Fruit fly (Drosophila melanogaster) whole organism, wandering third instar larva: ENCODE data around the gene Cnx14D.
A peak's percentile ranks its signal among the peaks of the same experiment; 100 is the strongest.

Source experiments
- Abd-B ChIP-seq: fragments of >200 bp; optimal IDR thresholded peaks from 2 replicates; lab custom pipeline; 2017; ENCODE audit warnings: missing biosample characterization, missing genetic modification characterization
- CrebA ChIP-seq: fragments of 200-800 bp; sonication (Bioruptor generic); optimal IDR thresholded peaks from 2 replicates; lab custom pipeline; 2016; ENCODE audit warnings: missing biosample characterization, mild to moderate bottlenecking, missing genetic modification characterization, borderline replicate concordance
- Dfd ChIP-seq: fragments of >200 bp; optimal IDR thresholded peaks from 2 replicates; lab custom pipeline; 2017; ENCODE audit warnings: missing biosample characterization, missing genetic modification characterization
- Dif ChIP-seq: fragments of 200-275, 200-300 bp; sonication (Bioruptor generic); optimal IDR thresholded peaks from 2 replicates; lab custom pipeline; 2018; ENCODE audit warnings: missing biosample characterization, missing genetic modification characterization; ENCODE audit not compliant: partially characterized antibody
- GATAd ChIP-seq: sonication (Bioruptor generic); optimal IDR thresholded peaks from 2 replicates; lab custom pipeline; 2016; ENCODE audit warnings: missing biosample characterization, missing genetic modification characterization
- HLH106 ChIP-seq: fragments of 200-800 bp; optimal IDR thresholded peaks from 3 replicates; lab custom pipeline; 2019; ENCODE audit warnings: missing biosample characterization, mild to moderate bottlenecking, missing genetic modification characterization, moderate library complexity
- Hnf4 ChIP-seq: fragments of 200-800 bp; sonication (Bioruptor generic); optimal IDR thresholded peaks from 2 replicates; lab custom pipeline; 2016; ENCODE audit warnings: missing biosample characterization, mild to moderate bottlenecking, missing genetic modification characterization
- Hr78 ChIP-seq: fragments of >200 bp; optimal IDR thresholded peaks from 2 replicates; lab custom pipeline; 2017; ENCODE audit warnings: missing biosample characterization, missing genetic modification characterization
- Hr83 ChIP-seq: fragments of 200-300 bp; sonication (Bioruptor generic); optimal IDR thresholded peaks from 2 replicates; lab custom pipeline; 2016; ENCODE audit warnings: missing biosample characterization, mild to moderate bottlenecking, missing genetic modification characterization, moderate library complexity; ENCODE audit not compliant: poor library complexity, severe bottlenecking
- Jra ChIP-seq: sonication (Bioruptor generic); optimal IDR thresholded peaks from 2 replicates; lab custom pipeline; 2016; ENCODE audit warnings: missing biosample characterization, missing genetic modification characterization
- Mio ChIP-seq: sonication (Bioruptor generic); optimal IDR thresholded peaks from 2 replicates; lab custom pipeline; 2016; ENCODE audit warnings: missing biosample characterization, missing genetic modification characterization
- Myc ChIP-seq: fragments of >200 bp; optimal IDR thresholded peaks from 2 replicates; lab custom pipeline; 2017
- N ChIP-seq: fragments of >200 bp; optimal IDR thresholded peaks from 2 replicates; lab custom pipeline; 2018; ENCODE audit warnings: missing biosample characterization, missing external identifiers, missing genetic modification characterization
- OdsH ChIP-seq: fragments of 200-800 bp; sonication (Bioruptor generic); optimal IDR thresholded peaks from 2 replicates; lab custom pipeline; 2016; ENCODE audit warnings: missing biosample characterization, mild to moderate bottlenecking, missing genetic modification characterization
- Rel ChIP-seq, 2 experiments: fragments of 200-800 bp; sonication (Bioruptor generic) in 1 of 2; optimal IDR thresholded peaks; 2 replicates in 1 of 2; 3 replicates in 1 of 2; lab custom pipeline; 2016 to 2019; ENCODE audit warnings: mild to moderate bottlenecking in 2 of 2, missing biosample characterization in 2 of 2, missing genetic modification characterization in 2 of 2, moderate library complexity in 1 of 2
- Sp1 ChIP-seq: fragments of 200-800 bp; sonication (Bioruptor generic); optimal IDR thresholded peaks from 3 replicates; lab custom pipeline; 2019; ENCODE audit warnings: missing biosample characterization, mild to moderate bottlenecking, missing genetic modification characterization, moderate library complexity
- br ChIP-seq: fragments of 200-800 bp; sonication (Bioruptor generic); optimal IDR thresholded peaks from 2 replicates; lab custom pipeline; 2016; ENCODE audit warnings: missing biosample characterization, missing genetic modification characterization
- brk ChIP-seq: fragments of 200-800 bp; sonication (Bioruptor generic); optimal IDR thresholded peaks from 2 replicates; lab custom pipeline; 2016; ENCODE audit warnings: missing biosample characterization, mild to moderate bottlenecking, missing genetic modification characterization
- dl ChIP-seq, 2 experiments: fragments of 175-275, 200-275 bp in 1 of 2; fragments of 200-275 bp in 1 of 2; sonication (Bioruptor generic); optimal IDR thresholded peaks; lab custom pipeline; 2018; ENCODE audit warnings: mild to moderate bottlenecking in 2 of 2, missing biosample characterization in 2 of 2, missing genetic modification characterization in 2 of 2, moderate library complexity in 2 of 2; ENCODE audit not compliant: partially characterized antibody in 2 of 2, insufficient read depth in 1 of 2
- dmrt93B ChIP-seq: fragments of 200-800 bp; sonication (Bioruptor generic); optimal IDR thresholded peaks from 2 replicates; lab custom pipeline; 2018; ENCODE audit warnings: missing biosample characterization, mild to moderate bottlenecking, missing genetic modification characterization
- ey ChIP-seq: fragments of 200-800 bp; sonication (Bioruptor generic); optimal IDR thresholded peaks from 2 replicates; lab custom pipeline; 2016; ENCODE audit warnings: missing biosample characterization, missing genetic modification characterization
- fru ChIP-seq: fragments of 200-800 bp; sonication (Bioruptor generic); optimal IDR thresholded peaks from 3 replicates; lab custom pipeline; 2016; ENCODE audit warnings: missing biosample characterization, mild to moderate bottlenecking, missing genetic modification characterization
- h ChIP-seq: fragments of 200-800 bp; sonication (Bioruptor generic); optimal IDR thresholded peaks from 3 replicates; lab custom pipeline; 2016; ENCODE audit warnings: missing biosample characterization, mild to moderate bottlenecking, missing genetic modification characterization
- jim ChIP-seq: fragments of 175-275, 200-325 bp; sonication (Bioruptor generic); optimal IDR thresholded peaks from 2 replicates; lab custom pipeline; 2016; ENCODE audit warnings: missing biosample characterization, mild to moderate bottlenecking, missing genetic modification characterization
- psq ChIP-seq: fragments of 200-800 bp; sonication (Bioruptor generic); optimal IDR thresholded peaks from 3 replicates; lab custom pipeline; 2017; ENCODE audit warnings: missing biosample characterization, mild to moderate bottlenecking, missing genetic modification characterization, moderate library complexity
- rgr ChIP-seq: fragments of 200-800 bp; sonication (Bioruptor generic); optimal IDR thresholded peaks from 3 replicates; lab custom pipeline; 2016; ENCODE audit warnings: missing biosample characterization, mild to moderate bottlenecking, missing genetic modification characterization
- sage ChIP-seq: fragments of 200-800 bp; sonication (Bioruptor generic); optimal IDR thresholded peaks from 2 replicates; lab custom pipeline; 2016; ENCODE audit warnings: missing biosample characterization, mild to moderate bottlenecking, missing genetic modification characterization
- sv ChIP-seq: fragments of 200-800 bp; sonication (Bioruptor generic); optimal IDR thresholded peaks from 3 replicates; lab custom pipeline; 2016; ENCODE audit warnings: missing biosample characterization, missing genetic modification characterization
- tai ChIP-seq: sonication (Bioruptor generic); optimal IDR thresholded peaks from 2 replicates; lab custom pipeline; 2016; ENCODE audit warnings: missing biosample characterization, missing genetic modification characterization
- usp ChIP-seq: fragments of >200 bp; optimal IDR thresholded peaks from 2 replicates; lab custom pipeline; 2017; ENCODE audit warnings: missing biosample characterization, missing genetic modification characterization
- woc ChIP-seq: sonication (Bioruptor generic); optimal IDR thresholded peaks from 2 replicates; lab custom pipeline; 2016; ENCODE audit warnings: missing biosample characterization, mild to moderate bottlenecking, missing genetic modification characterization

Cnx14D gene

DNA sequence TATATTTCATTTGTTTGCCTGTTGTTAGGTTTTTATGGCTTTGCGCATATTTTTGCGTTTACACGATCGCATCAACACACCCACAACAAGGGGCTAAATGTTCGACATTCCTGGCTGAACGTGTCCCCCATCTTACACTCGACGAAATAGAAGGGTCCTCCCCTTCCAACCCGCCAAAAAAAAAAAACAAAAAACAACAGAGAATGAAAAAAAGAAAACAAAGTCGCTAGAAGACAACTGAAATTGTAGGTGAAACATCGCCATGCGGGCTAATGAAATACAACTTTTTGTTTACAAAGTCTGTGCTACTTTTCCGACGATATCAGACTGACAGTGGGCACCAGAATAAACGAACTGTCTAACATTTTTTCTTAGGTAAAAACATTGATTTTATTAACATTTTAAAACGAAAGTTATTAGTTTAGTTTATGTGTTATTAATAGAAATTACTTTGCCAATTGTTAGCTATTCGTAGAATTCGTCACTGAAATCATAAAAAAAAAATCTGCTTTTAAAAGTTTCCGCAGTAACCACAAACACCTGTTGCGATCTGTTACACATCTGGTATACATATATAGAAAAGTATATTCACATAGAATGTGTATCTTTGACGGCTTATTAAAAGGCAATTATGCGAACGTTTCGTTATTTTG lies 45.5 kb upstream of the Cnx14D start:
- TF ChIP-seq Dfd (GFP tag; lab: Kevin White, UChicago) (no peak), Jra (GFP tag; lab: Kevin White, UChicago) (no peak), Hr83 (GFP tag; lab: Kevin White, UChicago) (no peak), usp (GFP tag; lab: Kevin White, UChicago) (no peak), ey (GFP tag; lab: Kevin White, UChicago) (peak; percentile 21), sv (GFP tag; lab: Kevin White, UChicago) (no peak), HLH106 (no peak), Hr78 (GFP tag; lab: Kevin White, UChicago) (no peak)

DNA sequence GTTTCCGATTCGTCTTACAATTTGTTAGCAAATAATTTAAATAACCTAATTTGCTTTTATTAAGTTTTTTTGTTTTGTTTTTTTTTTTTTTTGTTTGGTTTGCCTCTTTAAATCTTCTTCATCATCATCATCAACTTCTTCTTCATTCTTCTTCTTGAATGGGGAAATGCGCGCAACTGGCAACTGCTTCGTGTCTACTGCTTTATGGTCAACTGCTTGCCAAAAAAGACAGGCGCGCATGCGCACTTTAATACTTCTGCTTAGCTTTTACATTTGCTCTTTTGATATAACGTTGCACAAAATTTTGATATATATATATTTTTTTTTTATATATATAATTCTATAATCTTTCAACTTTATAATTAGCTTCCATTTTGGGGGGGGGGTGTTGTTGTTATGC lies 40.2 kb upstream of the Cnx14D start:
- no peak for TF ChIP-seq Abd-B (GFP tag; lab: Kevin White, UChicago)
- TF ChIP-seq CrebA = no peak
- TF ChIP-seq HLH106 = no peak
- no peak for TF ChIP-seq Sp1 (GFP tag; lab: Kevin White, UChicago)
- TF ChIP-seq br (GFP tag; lab: Kevin White, UChicago) = no peak
- no peak for TF ChIP-seq jim (GFP tag; lab: Kevin White, UChicago)
- no peak for TF ChIP-seq rgr (GFP tag; lab: Kevin White, UChicago)
- no peak for TF ChIP-seq h (GFP tag; lab: Kevin White, UChicago)
- TF ChIP-seq N (GFP tag; lab: Kevin White, UChicago) = no peak
- no peak for TF ChIP-seq Hr83 (GFP tag; lab: Kevin White, UChicago)

DNA sequence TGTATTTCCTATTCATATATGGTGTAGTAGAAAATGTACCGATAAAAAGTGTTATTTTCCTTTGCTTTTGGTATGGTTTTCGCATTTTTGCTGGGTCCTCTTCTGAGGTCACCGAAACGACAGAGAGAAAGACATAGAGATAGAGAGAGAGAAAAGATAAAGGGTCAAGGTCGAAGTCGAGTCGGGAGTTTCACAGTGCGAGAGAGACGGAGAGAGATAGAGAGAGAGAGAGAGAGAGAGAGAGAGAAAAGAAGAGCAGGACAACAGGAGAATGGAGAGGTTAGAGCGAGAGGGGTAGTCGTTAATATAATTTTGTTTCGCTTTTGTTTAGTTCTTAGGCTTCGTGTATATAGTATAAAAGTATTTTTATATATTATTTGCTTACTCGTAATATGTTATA lies 37.0 kb upstream of the Cnx14D start:
- TF ChIP-seq fru = no peak
- no peak for TF ChIP-seq Dfd (GFP tag; lab: Kevin White, UChicago)
- TF ChIP-seq Hnf4 = no peak
- TF ChIP-seq sv (GFP tag; lab: Kevin White, UChicago) = no peak

DNA sequence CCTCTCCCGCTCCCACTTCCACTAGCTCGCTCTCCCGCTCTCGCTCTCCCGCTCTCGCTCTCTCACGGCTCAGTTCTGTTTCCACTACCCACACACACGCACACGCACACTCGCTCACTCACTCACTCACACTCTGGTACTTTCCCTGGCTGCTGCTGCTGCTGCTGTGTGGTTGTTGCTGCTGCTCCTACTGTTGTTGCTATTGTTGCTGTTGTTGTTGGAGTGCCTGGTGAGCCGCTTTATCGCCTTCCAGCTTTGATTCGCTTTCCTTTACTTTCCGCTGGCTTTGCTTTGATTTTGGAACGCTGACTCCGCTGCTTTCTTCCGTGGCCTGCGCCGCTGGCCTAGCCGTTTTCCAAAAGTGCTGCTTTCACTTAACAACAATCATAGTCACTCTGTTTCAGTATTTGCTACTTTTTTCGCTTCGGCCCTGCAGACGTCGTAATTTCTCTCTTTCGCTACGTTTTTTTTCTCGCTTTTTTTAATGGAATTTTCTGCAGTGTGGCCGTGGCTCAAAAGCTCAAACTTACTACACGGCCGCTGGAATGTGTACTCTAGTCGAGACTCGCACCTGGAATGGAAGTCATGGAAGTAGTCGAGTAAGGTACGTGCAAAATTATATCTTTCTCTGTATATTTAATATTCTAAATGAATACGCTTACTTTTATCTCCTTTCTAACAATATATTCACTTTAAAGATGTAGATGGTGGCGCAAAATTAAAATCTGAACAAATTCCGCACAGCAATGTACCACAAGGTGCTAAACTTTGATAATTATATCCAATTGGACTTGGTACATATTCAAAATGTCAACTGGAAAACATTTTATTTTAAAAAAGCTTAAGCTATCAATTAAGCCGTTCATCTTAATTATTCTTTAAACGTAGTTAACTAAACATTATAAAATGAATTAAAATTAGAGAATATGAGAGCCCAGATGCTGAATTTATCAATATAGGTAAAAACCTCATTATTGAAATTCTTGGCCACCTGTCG lies 34.6 kb upstream of the Cnx14D start, which contains the start of gene Pp2B-14D:
Gene Pp2B-14D, minus strand, starts transcription at position 503 of the 997 bp plus-strand sequence.
- TF ChIP-seq Rel (GFP tag; optimal IDR thresholded peaks at IDR 0.05; lab: Kevin White, UChicago) = no peak
- TF ChIP-seq Rel (tag; optimal IDR thresholded peaks at IDR 0.05; lab: Kevin White, UChicago) = peak; percentile 97
- TF ChIP-seq HLH106 = peak; percentile 1
- peak; percentile 86 for TF ChIP-seq Dif (GFP tag; lab: Kevin White, UChicago)
- no peak for TF ChIP-seq Mio (GFP tag; lab: Kevin White, UChicago)
- TF ChIP-seq sv (GFP tag; lab: Kevin White, UChicago) = no peak
- no peak for TF ChIP-seq brk
- peak; percentile 72 for TF ChIP-seq Dfd (GFP tag; lab: Kevin White, UChicago)
- no peak for TF ChIP-seq fru
- no peak for TF ChIP-seq sage (GFP tag; lab: Kevin White, UChicago)
- no peak for TF ChIP-seq GATAd (GFP tag; lab: Kevin White, UChicago)
- peak in 1 of 2 experiments; percentile 79 for TF ChIP-seq dl (GFP tag; optimal IDR thresholded peaks at IDR 0.05; lab: Kevin White, UChicago; ENCODE audit: insufficient read depth in 1 of 2, partially characterized antibody in 2 of 2)
- TF ChIP-seq Hr78 (GFP tag; lab: Kevin White, UChicago) = peak; percentile 9
- no peak for TF ChIP-seq h (GFP tag; lab: Kevin White, UChicago)
- TF ChIP-seq OdsH (GFP tag; lab: Kevin White, UChicago) = no peak
- peak; percentile 43 for TF ChIP-seq Myc (lab: Kevin White, UChicago)
- no peak for TF ChIP-seq CrebA
- TF ChIP-seq woc (GFP tag; lab: Kevin White, UChicago) = no peak
- peak; percentile 15 for TF ChIP-seq Hr83 (GFP tag; lab: Kevin White, UChicago)
- TF ChIP-seq tai (GFP tag; lab: Kevin White, UChicago) = no peak
- TF ChIP-seq psq (GFP tag; lab: Kevin White, UChicago) = no peak
- TF ChIP-seq N (GFP tag; lab: Kevin White, UChicago) = peak; percentile 77
- no peak for TF ChIP-seq dmrt93B (GFP tag; lab: Kevin White, UChicago)
- peak; percentile 43 for TF ChIP-seq Sp1 (GFP tag; lab: Kevin White, UChicago)
- TF ChIP-seq Hnf4 = no peak
- TF ChIP-seq usp (GFP tag; lab: Kevin White, UChicago) = no peak
